Fruit fly (Drosophila melanogaster) whole organism, adult: ENCODE data around the gene Rexo5.

Source experiments
- CG11617 ChIP-seq: fragments of 200-800 bp; sonication (Bioruptor generic); optimal IDR thresholded peaks from 2 replicates; lab custom pipeline; 2017; ENCODE audit warnings: mild to moderate bottlenecking, missing biosample characterization, missing genetic modification reagents, missing genetic modification characterization
- CG12768 ChIP-seq: fragments of 200-800 bp; sonication (Bioruptor generic); optimal IDR thresholded peaks from 2 replicates; lab custom pipeline; 2017; ENCODE audit warnings: missing biosample characterization, missing genetic modification characterization, mild to moderate bottlenecking, moderate library complexity, missing genetic modification reagents
- CG5204 ChIP-seq: fragments of 200-800 bp; sonication (Bioruptor generic); optimal IDR thresholded peaks from 2 replicates; lab custom pipeline; 2016; ENCODE audit warnings: missing biosample characterization, missing genetic modification characterization
- kay ChIP-seq: fragments of 200-800 bp; sonication (Bioruptor generic); peaks from one replicate; lab custom pipeline; 2016; ENCODE audit warnings: missing biosample characterization, missing genetic modification characterization, borderline replicate concordance
- pad ChIP-seq: fragments of 200-800 bp; sonication (Bioruptor generic); optimal IDR thresholded peaks from 3 replicates; lab custom pipeline; 2017; ENCODE audit warnings: missing biosample characterization, missing genetic modification characterization, mild to moderate bottlenecking, moderate library complexity, missing genetic modification reagents
- tj ChIP-seq: fragments of 200-800 bp; sonication (Bioruptor generic); optimal IDR thresholded peaks from 3 replicates; lab custom pipeline; 2017; ENCODE audit warnings: missing biosample characterization, mild to moderate bottlenecking, missing genetic modification characterization, moderate library complexity

dm6 chr3L:6615181-6615580 is 11.7 kb downstream of the Rexo5 start:
- TF ChIP-seq CG5204 (GFP tag; lab: Kevin White, UChicago) (no peak), tj (no peak), CG11617 (GFP tag; lab: Kevin White, UChicago) (no peak), CG12768 (GFP tag; lab: Kevin White, UChicago) (no peak), kay (GFP tag; lab: Kevin White, UChicago) (peak; percentile 2), pad (GFP tag; lab: Kevin White, UChicago) (no peak)
